Worm (Caenorhabditis elegans): ENCODE results near the gene cnx-1.

Gene cnx-1

DNA sequence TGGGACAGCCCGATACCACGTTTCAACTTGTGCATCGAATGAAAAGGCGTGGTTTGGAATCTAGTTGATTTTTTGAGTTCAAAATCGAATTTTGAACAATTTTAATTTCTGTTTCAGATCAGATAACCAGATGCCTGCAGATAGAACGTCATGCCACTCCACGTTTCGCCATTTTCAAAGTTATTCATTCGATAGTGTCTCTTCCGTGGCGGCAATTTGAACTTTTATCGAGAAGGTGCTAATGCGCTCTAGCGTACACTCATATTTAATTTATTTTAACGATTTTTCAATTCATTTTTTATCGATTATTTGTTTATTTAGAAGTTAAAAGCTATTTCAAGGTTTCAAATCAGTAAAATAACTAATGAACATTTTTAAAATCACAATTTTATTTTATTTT lies 41.0 kb downstream of the cnx-1 start (continued):
- TF ChIP-seq fkh-4 (tag; optimal IDR thresholded peaks at IDR 0.05; ENCODE audit: borderline replicate concordance) (no peak), sptf-1 (tag; optimal IDR thresholded peaks at IDR 0.05) (no peak), irx-1 (tag; optimal IDR thresholded peaks at IDR 0.05) (no peak)

DNA sequence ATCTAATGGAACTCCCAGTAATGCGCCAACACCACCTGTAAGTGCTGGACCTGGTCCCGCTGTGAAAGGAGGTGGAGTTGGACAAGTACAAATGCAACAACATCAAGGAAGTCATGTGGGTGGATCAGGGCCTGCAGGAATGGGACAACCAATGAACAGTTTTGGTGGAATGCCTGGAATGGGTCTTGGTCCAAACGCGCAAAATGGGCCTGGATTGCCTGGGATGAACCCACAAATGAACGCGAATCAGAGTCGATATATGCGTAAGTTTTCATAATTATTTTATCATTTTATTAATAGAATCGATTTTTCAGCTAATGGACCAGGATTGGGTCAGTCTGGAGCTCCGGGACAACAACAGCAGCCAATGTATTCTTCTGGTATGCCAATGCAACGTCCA lies 44.5 kb downstream of the cnx-1 start:
- TF ChIP-seq nhr-85 (tag) (no peak), hlh-17 (GFP tag; optimal IDR thresholded peaks at IDR 0.05; ENCODE audit: borderline replicate concordance) (no peak), efl-1 (optimal IDR thresholded peaks at IDR 0.05) (no peak), efl-1 (GFP tag; optimal IDR thresholded peaks at IDR 0.05 in 1 of 2) (peak in 1 of 2 experiments; percentile 90), dpl-1 (GFP tag; optimal IDR thresholded peaks at IDR 0.05) (no peak)

DNA sequence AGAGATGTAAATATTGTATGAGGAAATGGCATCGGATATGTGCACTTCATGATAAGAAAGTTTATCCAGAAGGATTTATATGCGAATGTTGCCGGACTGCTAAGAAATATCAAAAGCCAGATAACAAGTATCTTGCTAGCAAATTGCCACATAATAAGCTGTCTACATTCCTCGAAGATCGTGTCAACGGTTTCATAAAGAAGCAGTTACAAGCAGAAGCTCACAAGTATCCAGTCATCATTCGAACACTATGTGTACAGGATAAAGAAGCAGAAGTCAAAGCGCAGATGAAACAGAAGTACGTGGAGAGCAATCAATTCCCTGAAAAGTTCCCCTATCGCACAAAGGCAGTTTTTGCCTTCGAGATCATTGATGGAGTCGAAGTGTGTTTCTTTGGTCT lies 46.3 kb downstream of the cnx-1 start:
- TF ChIP-seq unc-98 (GFP tag; IDR thresholded peaks at IDR 0.05) = no peak
- TF ChIP-seq isw-1 (GFP tag; IDR thresholded peaks at IDR 0.05) = no peak
- no peak for TF ChIP-seq nhr-12 (tag; optimal IDR thresholded peaks at IDR 0.05)
- no peak for TF ChIP-seq elt-2 (tag; optimal IDR thresholded peaks at IDR 0.05)

DNA sequence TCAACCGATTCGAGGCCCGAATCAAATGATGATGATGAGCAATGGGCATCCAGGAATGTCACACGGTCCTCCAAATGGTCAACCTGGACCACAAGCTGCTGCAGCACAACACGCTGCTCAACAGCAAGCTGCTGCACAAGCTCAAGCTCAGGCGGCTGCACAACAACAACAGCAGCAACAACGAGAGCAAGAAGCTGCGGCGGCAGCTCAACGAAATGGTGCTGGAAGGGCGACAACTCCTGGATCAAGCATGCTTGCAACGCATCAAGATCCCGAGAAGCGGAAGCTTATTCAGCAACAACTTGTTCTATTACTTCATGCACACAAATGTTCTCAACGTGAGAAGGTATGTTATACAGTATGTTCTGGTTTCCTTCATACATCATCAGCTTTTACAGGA lies 48.9 kb downstream of the cnx-1 start:
- TF ChIP-seq hlh-17 (GFP tag; optimal IDR thresholded peaks at IDR 0.05; ENCODE audit: borderline replicate concordance) = no peak
- no peak for TF ChIP-seq F16B12.6 (tag; optimal IDR thresholded peaks at IDR 0.05)
- no peak for TF ChIP-seq ces-1 (GFP tag; optimal IDR thresholded peaks at IDR 0.05)
- TF ChIP-seq pqm-1 (tag; optimal IDR thresholded peaks at IDR 0.05) = no peak
- no peak for TF ChIP-seq efl-1 (optimal IDR thresholded peaks at IDR 0.05)
- TF ChIP-seq efl-1 (GFP tag; optimal IDR thresholded peaks at IDR 0.05 in 1 of 2) = peak in 1 of 2 experiments; percentile 73
- no peak for TF ChIP-seq lin-15B (tag; optimal IDR thresholded peaks at IDR 0.05)

DNA sequence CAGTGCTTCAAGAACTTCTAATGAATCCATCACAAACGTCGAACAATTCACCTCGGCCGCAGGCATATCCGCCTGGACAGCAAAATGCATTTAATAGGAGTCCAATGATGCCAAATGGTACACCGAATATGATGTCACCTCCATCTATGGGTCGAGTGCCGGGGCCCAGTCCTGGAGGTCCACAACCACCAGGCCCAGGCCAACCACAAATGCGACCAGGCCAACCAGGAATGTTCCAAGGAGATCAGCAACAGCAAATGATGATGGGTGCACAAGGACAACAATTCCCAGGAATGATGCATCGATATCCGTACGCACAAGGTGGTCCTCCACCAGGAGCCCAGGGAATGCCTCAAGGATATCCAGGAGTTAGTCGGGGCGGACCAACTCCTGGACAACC lies 49.8 kb downstream of the cnx-1 start:
- TF ChIP-seq nhr-237 (tag; optimal IDR thresholded peaks at IDR 0.05) = no peak
- TF ChIP-seq efl-1 (optimal IDR thresholded peaks at IDR 0.05) = no peak
- peak in 1 of 2 experiments; percentile 30 for TF ChIP-seq efl-1 (GFP tag; optimal IDR thresholded peaks at IDR 0.05 in 1 of 2)
- TF ChIP-seq nhr-85 (tag) = peak; percentile 51
- no peak for TF ChIP-seq blmp-1 (tag; optimal IDR thresholded peaks at IDR 0.05)

DNA sequence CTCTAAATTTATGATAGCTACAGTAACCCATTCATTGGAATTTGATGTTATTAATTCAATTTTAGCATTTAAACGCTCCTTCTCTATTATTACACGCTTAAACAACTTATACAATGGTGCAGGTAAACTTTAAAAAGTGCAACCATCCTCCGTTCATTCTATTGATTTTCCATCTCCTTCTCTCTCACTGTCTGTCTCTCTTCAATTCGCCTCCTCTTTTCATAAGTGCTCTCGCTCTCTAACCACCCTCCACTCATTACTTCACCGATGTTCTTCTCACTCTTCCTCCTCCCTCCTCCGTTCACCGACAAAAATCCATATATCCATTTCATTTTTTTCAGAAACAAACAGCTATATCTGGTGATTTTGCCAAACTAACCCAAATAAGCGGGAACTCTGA lies 50.8 kb downstream of the cnx-1 start, which contains the start of gene cbp-1:
TSS of gene cbp-1 (plus strand) at position 335 of the 400 bp plus-strand sequence.
- no peak for TF ChIP-seq nhr-237 (tag; optimal IDR thresholded peaks at IDR 0.05)
- no peak for TF ChIP-seq fkh-8 (tag; optimal IDR thresholded peaks at IDR 0.05)
- TF ChIP-seq pax-3 (tag; optimal IDR thresholded peaks at IDR 0.05) = no peak
- no peak for TF ChIP-seq fkh-4 (tag; optimal IDR thresholded peaks at IDR 0.05; ENCODE audit: borderline replicate concordance)
- peak; percentile 13 for TF ChIP-seq lin-39 (tag; optimal IDR thresholded peaks at IDR 0.05)
- TF ChIP-seq nhr-28 (tag; optimal IDR thresholded peaks at IDR 0.05) = no peak
- TF ChIP-seq jun-1 (tag; optimal IDR thresholded peaks at IDR 0.05) = peak; percentile 12
- no peak for TF ChIP-seq ceh-90 (tag; optimal IDR thresholded peaks at IDR 0.05)
- peak; percentile 49 for TF ChIP-seq nhr-19 (GFP tag; conservative IDR thresholded peaks at IDR 0.05)
- no peak for TF ChIP-seq nhr-77 (tag; optimal IDR thresholded peaks at IDR 0.05)
- TF ChIP-seq hpl-2 (GFP tag; optimal IDR thresholded peaks at IDR 0.05) = no peak
- TF ChIP-seq irx-1 (tag; optimal IDR thresholded peaks at IDR 0.05) = no peak
- TF ChIP-seq lin-14 (GFP tag; optimal IDR thresholded peaks at IDR 0.05) = peak; percentile 89
- peak; percentile 32 for TF ChIP-seq tbx-2 (tag; optimal IDR thresholded peaks at IDR 0.05)
- no peak for TF ChIP-seq alr-1 (tag; optimal IDR thresholded peaks at IDR 0.05; ENCODE audit: borderline replicate concordance)
- no peak for TF ChIP-seq ceh-8 (GFP tag; optimal IDR thresholded peaks at IDR 0.05)
- no peak for TF ChIP-seq zip-4 (GFP tag; optimal IDR thresholded peaks at IDR 0.05)
- peak; percentile 57 for TF ChIP-seq dsc-1 (tag; optimal IDR thresholded peaks at IDR 0.05)
- no peak for TF ChIP-seq elt-2 (tag; optimal IDR thresholded peaks at IDR 0.05)
- peak; percentile 3 to 54 (median 4) for TF ChIP-seq ceh-82 (tag; optimal IDR thresholded peaks at IDR 0.05)
- TF ChIP-seq unc-30 (tag; optimal IDR thresholded peaks at IDR 0.05) = no peak
- TF ChIP-seq skn-1 (tag; optimal IDR thresholded peaks at IDR 0.05) = no peak
- no peak for TF ChIP-seq fkh-10 (GFP tag; optimal IDR thresholded peaks at IDR 0.05)
- TF ChIP-seq mep-1 (tag; optimal IDR thresholded peaks at IDR 0.05) = no peak
- TF ChIP-seq ztf-11 (tag; optimal IDR thresholded peaks at IDR 0.05) = peak in 1 of 2 experiments; percentile 47
- TF ChIP-seq nhr-71 (tag; optimal IDR thresholded peaks at IDR 0.05) = peak; percentile 63
- TF ChIP-seq tlp-1 (tag; optimal IDR thresholded peaks at IDR 0.05) = no peak
- TF ChIP-seq Y116A8C.19 (tag; optimal IDR thresholded peaks at IDR 0.05; ENCODE audit: borderline replicate concordance) = no peak
- peak; percentile 80 for TF ChIP-seq rnt-1 (tag; optimal IDR thresholded peaks at IDR 0.05)
- no peak for TF ChIP-seq hlh-17 (GFP tag; optimal IDR thresholded peaks at IDR 0.05; ENCODE audit: borderline replicate concordance)

Measured in whole organism, L1 larva.